Worm (Caenorhabditis elegans) whole organism, late embryonic: ENCODE data around the gene wbp-2.

Source experiments
- C08G9.2 ChIP-seq: sonication (generic microtip); optimal IDR thresholded peaks from 2 replicates; lab custom pipeline; 2016; ENCODE audit warnings: mild to moderate bottlenecking, missing genetic modification characterization, moderate library complexity, missing compliant biosample characterization
- F13H6.1 ChIP-seq: sonication (generic microtip); optimal IDR thresholded peaks from 2 replicates; lab custom pipeline; 2016; ENCODE audit warnings: missing genetic modification characterization, missing compliant biosample characterization
- ama-1 ChIP-seq: fragments of 150-350 bp; optimal IDR thresholded peaks from 2 replicates; lab custom pipeline; 2014
- dve-1 ChIP-seq: sonication (generic microtip); optimal IDR thresholded peaks from 2 replicates; lab custom pipeline; 2017; ENCODE audit warnings: antibody characterized with exemption, mild to moderate bottlenecking, missing genetic modification characterization, missing compliant biosample characterization
- nhr-11 ChIP-seq: fragments of 150-350 bp; optimal IDR thresholded peaks from 2 replicates; lab custom pipeline; 2014; ENCODE audit warnings: missing biosample characterization, missing genetic modification characterization
- pag-3 ChIP-seq: sonication (generic microtip); optimal IDR thresholded peaks from 2 replicates; lab custom pipeline; 2016; ENCODE audit warnings: missing compliant biosample characterization, missing genetic modification characterization, borderline replicate concordance
- pqm-1 ChIP-seq: sonication (generic microtip); optimal IDR thresholded peaks from 2 replicates; lab custom pipeline; 2016; ENCODE audit warnings: missing genetic modification characterization, missing compliant biosample characterization
- tbx-2 ChIP-seq: sonication (generic microtip); optimal IDR thresholded peaks from 2 replicates; lab custom pipeline; 2016; ENCODE audit warnings: missing genetic modification characterization, missing compliant biosample characterization

ce11 chrII:9295678-9296077 lies 33.9 kb upstream of the wbp-2 start, which contains the start of gene C01G6.9:
- TF ChIP-seq nhr-11 (tag; lab: Kevin White, UChicago) (no peak), C08G9.2 (no peak), ama-1 (lab: Kevin White, UChicago) (no peak), pqm-1 (no peak), pag-3 (tag; lab: Kevin White, UChicago) (no peak), dve-1 (tag; lab: Kevin White, UChicago) (no peak), tbx-2 (no peak), F13H6.1 (tag; lab: Kevin White, UChicago) (no peak)
